Fruit fly (Drosophila melanogaster): ENCODE results near the gene Bgb.
A peak's percentile ranks its signal among the peaks of the same experiment; 100 is the strongest.

Gene Bgb

dm6 chr3L:1652700-1653200 lies 13.2 kb downstream of the Bgb start, which contains the start of the genes CG7970 and Vta1 (continued):
- TF ChIP-seq CG31627 (GFP tag; optimal IDR thresholded peaks at IDR 0.05) (no peak), svp (GFP tag) (peak; percentile 94), CG8319 (GFP tag; optimal IDR thresholded peaks at IDR 0.05) (no peak), Hr39 (GFP tag; optimal IDR thresholded peaks at IDR 0.05) (no peak), CG3032 (tag; optimal IDR thresholded peaks at IDR 0.05) (no peak), CG6854 (GFP tag; optimal IDR thresholded peaks at IDR 0.05) (peak; percentile 79), Sox15 (GFP tag; optimal IDR thresholded peaks at IDR 0.05) (no peak), cyc (GFP tag; optimal IDR thresholded peaks at IDR 0.05) (no peak), Ets21C (GFP tag; optimal IDR thresholded peaks at IDR 0.05) (no peak), CG34406 (GFP tag; optimal IDR thresholded peaks at IDR 0.05) (no peak), Met (GFP tag; optimal IDR thresholded peaks at IDR 0.05) (no peak), CG4318 (GFP tag; optimal IDR thresholded peaks at IDR 0.05) (no peak), CG6808 (GFP tag; optimal IDR thresholded peaks at IDR 0.05) (peak; percentile 83), salr (GFP tag; optimal IDR thresholded peaks at IDR 0.05) (peak in 1 of 2 experiments; percentile 45), pdm3 (GFP tag; optimal IDR thresholded peaks at IDR 0.05) (no peak), fkh (GFP tag; optimal IDR thresholded peaks at IDR 0.05) (no peak), Ets96B (tag; optimal IDR thresholded peaks at IDR 0.05) (no peak), CG11902 (GFP tag; optimal IDR thresholded peaks at IDR 0.05) (no peak), spab (GFP tag; optimal IDR thresholded peaks at IDR 0.05) (peak; percentile 75), Blimp-1 (GFP tag; optimal IDR thresholded peaks at IDR 0.05) (no peak), CG15336 (GFP tag; IDR thresholded peaks at IDR 0.05) (peak; percentile 43; the same call in 1 of the 2 replicates), CG9139 (GFP tag; optimal IDR thresholded peaks at IDR 0.05) (peak; percentile 87), CG8119 (GFP tag; IDR thresholded peaks at IDR 0.05) (peak; percentile 55), Eip78C (GFP tag) (no peak)

- TF ChIP-seq CG6808 (GFP tag; optimal IDR thresholded peaks at IDR 0.05) (no peak), cyc (GFP tag; optimal IDR thresholded peaks at IDR 0.05) (no peak), CG8632 (GFP tag; optimal IDR thresholded peaks at IDR 0.05) (no peak), spab (GFP tag; optimal IDR thresholded peaks at IDR 0.05) (no peak)
Measured at dm6 chr3L:1653752-1654151, 14.2 kb downstream of the Bgb start.

dm6 chr3L:1661738-1662370 lies 22.3 kb downstream of the Bgb start:
- TF ChIP-seq Eip93F (GFP tag; optimal IDR thresholded peaks at IDR 0.05) (no peak), CG7368 (GFP tag; optimal IDR thresholded peaks at IDR 0.05) (peak; percentile 25), Sox15 (GFP tag; optimal IDR thresholded peaks at IDR 0.05) (no peak)

- TF ChIP-seq dac (GFP tag; optimal IDR thresholded peaks at IDR 0.05) (no peak), CG31627 (GFP tag; optimal IDR thresholded peaks at IDR 0.05) (no peak), eg (GFP tag; IDR thresholded peaks at IDR 0.05) (no peak), pdm3 (GFP tag; optimal IDR thresholded peaks at IDR 0.05) (no peak), CG8319 (GFP tag; optimal IDR thresholded peaks at IDR 0.05) (no peak), CG15336 (GFP tag; IDR thresholded peaks at IDR 0.05) (no peak), CG3032 (tag; optimal IDR thresholded peaks at IDR 0.05) (no peak), CG4318 (GFP tag; optimal IDR thresholded peaks at IDR 0.05) (no peak), CG8119 (GFP tag; IDR thresholded peaks at IDR 0.05) (no peak), CG11762 (GFP tag; optimal IDR thresholded peaks at IDR 0.05; ENCODE audit: insufficient read depth) (no peak), Ets96B (tag; optimal IDR thresholded peaks at IDR 0.05) (no peak), Hr39 (GFP tag; optimal IDR thresholded peaks at IDR 0.05) (no peak), spab (GFP tag; optimal IDR thresholded peaks at IDR 0.05) (no peak), Gug (GFP tag; IDR thresholded peaks at IDR 0.05) (no peak), CG10631 (GFP tag; optimal IDR thresholded peaks at IDR 0.05) (no peak), cyc (GFP tag; optimal IDR thresholded peaks at IDR 0.05) (no peak)
Measured at dm6 chr3L:1663531-1663930, 24.0 kb downstream of the Bgb start.

- TF ChIP-seq CG10669 (GFP tag; optimal IDR thresholded peaks at IDR 0.05) (no peak), CG11902 (GFP tag; optimal IDR thresholded peaks at IDR 0.05) (no peak), CG6276 (GFP tag; optimal IDR thresholded peaks at IDR 0.05) (no peak), Sox15 (GFP tag; optimal IDR thresholded peaks at IDR 0.05) (no peak), Ets21C (GFP tag; optimal IDR thresholded peaks at IDR 0.05) (no peak), CG11762 (GFP tag; optimal IDR thresholded peaks at IDR 0.05; ENCODE audit: insufficient read depth) (no peak), eg (GFP tag; IDR thresholded peaks at IDR 0.05) (no peak), dac (GFP tag; optimal IDR thresholded peaks at IDR 0.05) (no peak), CG34406 (GFP tag; optimal IDR thresholded peaks at IDR 0.05) (no peak), Lpt (GFP tag; optimal IDR thresholded peaks at IDR 0.05) (no peak), CG6163 (GFP tag; IDR thresholded peaks at IDR 0.05) (no peak), Blimp-1 (GFP tag; optimal IDR thresholded peaks at IDR 0.05) (no peak), cyc (GFP tag; optimal IDR thresholded peaks at IDR 0.05) (no peak), CG1621 (tag; optimal IDR thresholded peaks at IDR 0.05) (no peak), CG8119 (GFP tag; IDR thresholded peaks at IDR 0.05) (no peak), CG6792 (GFP tag; optimal IDR thresholded peaks at IDR 0.05) (no peak), CG3919 (GFP tag; optimal IDR thresholded peaks at IDR 0.05) (no peak)
Measured at dm6 chr3L:1664205-1664604, 24.7 kb downstream of the Bgb start.

Measured in whole organism, prepupa.